Worm (Caenorhabditis elegans): ENCODE results near the gene F46C3.7.

ce11 chrX:11474605-11475385, 35.0 kb downstream of the F46C3.7 start:
- no peak for TF ChIP-seq ama-1 (optimal IDR thresholded peaks at IDR 0.05)
- TF ChIP-seq sea-1 (GFP tag; conservative IDR thresholded peaks at IDR 0.05) = no peak
- no peak for TF ChIP-seq pes-1 (GFP tag; IDR thresholded peaks at IDR 0.05)
- TF ChIP-seq B0310.2 (tag; optimal IDR thresholded peaks at IDR 0.05) = no peak
- TF ChIP-seq tbx-37 (GFP tag; conservative IDR thresholded peaks at IDR 0.05) = no peak
- no peak for TF ChIP-seq hmg-4 (GFP tag; optimal IDR thresholded peaks at IDR 0.05)
